Worm (Caenorhabditis elegans): ENCODE results near the gene Y51B9A.6.

ce11 chrII:9411497-9411896, 8.5 kb upstream of the Y51B9A.6 start, which contains the start of gene M176.9:
- TF ChIP-seq efl-3 (GFP tag; optimal IDR thresholded peaks at IDR 0.05) (no peak), lsy-2 (tag; optimal IDR thresholded peaks at IDR 0.05) (no peak), rnt-1 (tag; optimal IDR thresholded peaks at IDR 0.05) (no peak), mef-2 (tag; optimal IDR thresholded peaks at IDR 0.05) (no peak), pag-3 (tag; optimal IDR thresholded peaks at IDR 0.05; ENCODE audit: borderline replicate concordance, insufficient read depth) (no peak), elt-2 (tag; optimal IDR thresholded peaks at IDR 0.05) (no peak), fos-1 (tag; optimal IDR thresholded peaks at IDR 0.05) (no peak)

Measured in whole organism, L1 larva.